Fruit fly (Drosophila melanogaster) whole organism, embryonic: ENCODE measurements around the gene CG34307.

Experiments
- CG10366 ChIP-seq: fragments of 200-800 bp; sonication (Bioruptor generic); IDR thresholded peaks from 2 replicates; pipeline ENCODE4 v1.3.6; 2022; ENCODE audit warnings: missing biosample characterization, missing genetic modification characterization
- CG14860 ChIP-seq: fragments of 200-800 bp; sonication (Bioruptor generic); IDR thresholded peaks from 3 replicates; pipeline ENCODE4 v1.3.6; 2022; ENCODE audit warnings: missing biosample characterization, missing genetic modification characterization; ENCODE audit not compliant: partially characterized antibody
- CG15479 ChIP-seq: fragments of 200-800 bp; sonication (Bioruptor generic); optimal IDR thresholded peaks from 3 replicates; lab custom pipeline; 2019; ENCODE audit warnings: missing biosample characterization, mild to moderate bottlenecking, missing genetic modification characterization, moderate library complexity
- CG16863 ChIP-seq: fragments of 200-800 bp; sonication (Bioruptor generic); optimal IDR thresholded peaks from 3 replicates; lab custom pipeline; 2016; ENCODE audit warnings: missing biosample characterization, missing genetic modification characterization
- CG17802 ChIP-seq: fragments of 200-800 bp; sonication (Bioruptor generic); optimal IDR thresholded peaks from 2 replicates; lab custom pipeline; 2018; ENCODE audit warnings: missing biosample characterization, mild to moderate bottlenecking, missing genetic modification characterization, moderate library complexity
- CG31224 ChIP-seq: fragments of 200-800 bp; sonication (Bioruptor generic); IDR thresholded peaks from 2 replicates; pipeline ENCODE4 v1.3.6; 2022; ENCODE audit warnings: missing biosample characterization, missing genetic modification characterization
- CG31388 ChIP-seq: fragments of 200-800 bp; sonication (Bioruptor generic); optimal IDR thresholded peaks from 2 replicates; lab custom pipeline; 2016; ENCODE audit warnings: missing biosample characterization, missing genetic modification characterization
- CG3838 ChIP-seq: fragments of 200-800 bp; sonication (Bioruptor generic); optimal IDR thresholded peaks from 3 replicates; lab custom pipeline; 2016; ENCODE audit warnings: missing biosample characterization, missing genetic modification characterization
- CG3847 ChIP-seq: fragments of 200-800 bp; sonication (Bioruptor generic); IDR thresholded peaks from 2 replicates; pipeline ENCODE4 v1.3.6; 2022; ENCODE audit warnings: missing biosample characterization, missing genetic modification characterization
- CG8924 ChIP-seq: fragments of 200-800 bp; optimal IDR thresholded peaks from 3 replicates; lab custom pipeline; 2019; ENCODE audit warnings: missing biosample characterization, mild to moderate bottlenecking, missing genetic modification characterization, moderate library complexity
- CkIIα-i1 ChIP-seq: fragments of 200-800 bp; sonication (Bioruptor generic); IDR thresholded peaks from 2 replicates; pipeline ENCODE4 v1.3.6; 2022; ENCODE audit warnings: missing biosample characterization, missing genetic modification characterization
- D ChIP-seq, 2 experiments: fragments of 200-800 bp in 1 of 2; fragments of >200 bp in 1 of 2; sonication (Bioruptor generic) in 1 of 2; optimal IDR thresholded peaks; 2 replicates in 1 of 2; 3 replicates in 1 of 2; lab custom pipeline; 2017; ENCODE audit warnings: mild to moderate bottlenecking in 1 of 2, missing biosample characterization in 1 of 2, missing genetic modification characterization in 1 of 2, missing genetic modification reagents in 1 of 2
- D19A ChIP-seq: fragments of 200-800 bp; optimal IDR thresholded peaks from 3 replicates; lab custom pipeline; 2019; ENCODE audit warnings: missing biosample characterization, mild to moderate bottlenecking, missing genetic modification characterization, moderate library complexity
- Dref ChIP-seq: fragments of 200-800 bp; sonication (Bioruptor generic); IDR thresholded peaks from 2 replicates; pipeline ENCODE4 v1.3.6; 2022; ENCODE audit warnings: missing biosample characterization, missing genetic modification characterization
- Fer3 ChIP-seq: fragments of 200-800 bp; sonication (Bioruptor generic); optimal IDR thresholded peaks from 2 replicates; lab custom pipeline; 2018; ENCODE audit warnings: missing biosample characterization, mild to moderate bottlenecking, missing genetic modification characterization, moderate library complexity
- GATAe ChIP-seq: fragments of 200-800 bp; sonication (Bioruptor generic); conservative IDR thresholded peaks from 2 replicates; pipeline ENCODE4 v1.3.6; 2022; ENCODE audit warnings: missing biosample characterization, missing genetic modification characterization
- Hr3 ChIP-seq: fragments of 200-800 bp; sonication (Bioruptor generic); optimal IDR thresholded peaks from 3 replicates; lab custom pipeline; 2016; ENCODE audit warnings: missing biosample characterization, missing genetic modification characterization
- Meics ChIP-seq: fragments of 200-800 bp; sonication (Bioruptor generic); optimal IDR thresholded peaks from 2 replicates; lab custom pipeline; 2017; ENCODE audit warnings: missing biosample characterization, mild to moderate bottlenecking, missing genetic modification characterization
- Mes4 ChIP-seq: fragments of 200-800 bp; sonication (Bioruptor generic); optimal IDR thresholded peaks from 2 replicates; lab custom pipeline; 2016; ENCODE audit warnings: missing biosample characterization, missing genetic modification characterization
- NFAT ChIP-seq: fragments of 200-800 bp; sonication (Bioruptor generic); IDR thresholded peaks from 2 replicates; pipeline ENCODE4 v1.3.6; 2022; ENCODE audit warnings: missing biosample characterization, missing genetic modification characterization
- Optix ChIP-seq: fragments of 200-800 bp; sonication (Bioruptor generic); IDR thresholded peaks from 3 replicates; pipeline ENCODE4 v1.3.6; 2022; ENCODE audit warnings: missing biosample characterization, missing genetic modification characterization
- PHDP ChIP-seq: fragments of 200-800 bp; sonication (Bioruptor generic); optimal IDR thresholded peaks from 3 replicates; lab custom pipeline; 2018; ENCODE audit warnings: missing biosample characterization, mild to moderate bottlenecking, missing genetic modification characterization, moderate library complexity
- Pdp1 ChIP-seq, 2 experiments: fragments of 200-800 bp; sonication (Bioruptor generic); optimal IDR thresholded peaks; 3 replicates each; lab custom pipeline; 2016; ENCODE audit warnings: missing biosample characterization in 2 of 2, missing genetic modification characterization in 2 of 2, mild to moderate bottlenecking in 1 of 2, moderate library complexity in 1 of 2
- Scr ChIP-seq: fragments of 200-800 bp; sonication (Bioruptor generic); IDR thresholded peaks from 2 replicates; pipeline ENCODE4 v1.3.6; 2022; ENCODE audit warnings: missing biosample characterization, missing genetic modification characterization; ENCODE audit not compliant: partially characterized antibody
- Side ChIP-seq: fragments of 200-800 bp; sonication (Bioruptor generic); optimal IDR thresholded peaks from 2 replicates; lab custom pipeline; 2016; ENCODE audit warnings: missing biosample characterization, missing genetic modification characterization
- Sin3A ChIP-seq: fragments of >200 bp; optimal IDR thresholded peaks from 2 replicates; lab custom pipeline; 2018
- abd-A ChIP-seq: fragments of 200-800 bp; sonication (Bioruptor generic); optimal IDR thresholded peaks from 3 replicates; lab custom pipeline; 2019; ENCODE audit warnings: missing biosample characterization, mild to moderate bottlenecking, missing genetic modification characterization, moderate library complexity
- aop ChIP-seq: fragments of 200-800 bp; sonication (Bioruptor generic); IDR thresholded peaks from 2 replicates; pipeline ENCODE4 v1.3.6; 2022; ENCODE audit warnings: missing biosample characterization, missing genetic modification characterization
- chif ChIP-seq, 2 experiments: fragments of 200-800 bp; sonication (Bioruptor generic); optimal IDR thresholded peaks; 3 replicates each; lab custom pipeline; 2016; ENCODE audit warnings: missing biosample characterization in 2 of 2, missing genetic modification characterization in 2 of 2
- chinmo ChIP-seq: fragments of 200-800 bp; sonication (Bioruptor generic); IDR thresholded peaks from 4 replicates; pipeline ENCODE4 v1.3.6; 2022; ENCODE audit warnings: missing biosample characterization, missing genetic modification characterization; ENCODE audit not compliant: partially characterized antibody
- chm ChIP-seq: fragments of 200-800 bp; sonication (Bioruptor generic); IDR thresholded peaks from 2 replicates; pipeline ENCODE4 v1.3.6; 2022; ENCODE audit warnings: missing biosample characterization, missing genetic modification characterization
- corto ChIP-seq: fragments of 200-800 bp; sonication (Bioruptor generic); optimal IDR thresholded peaks from 2 replicates; lab custom pipeline; 2016; ENCODE audit warnings: missing biosample characterization, mild to moderate bottlenecking, missing genetic modification characterization, moderate library complexity
- croc ChIP-seq: fragments of 200-800 bp; sonication (Bioruptor generic); conservative IDR thresholded peaks from 3 replicates; pipeline ENCODE4 v1.3.6; 2022; ENCODE audit warnings: missing biosample characterization, missing genetic modification characterization
- da ChIP-seq: fragments of 200-800 bp; sonication (Bioruptor generic); optimal IDR thresholded peaks from 2 replicates; lab custom pipeline; 2016; ENCODE audit warnings: missing biosample characterization, missing genetic modification characterization
- dmrt11E ChIP-seq: fragments of 200-800 bp; sonication (Bioruptor generic); optimal IDR thresholded peaks from 3 replicates; lab custom pipeline; 2018; ENCODE audit warnings: missing biosample characterization, mild to moderate bottlenecking, missing genetic modification characterization, moderate library complexity
- esg ChIP-seq: fragments of 200-800 bp; sonication (Bioruptor generic); conservative IDR thresholded peaks from 2 replicates; pipeline ENCODE4 v1.3.6; 2022; ENCODE audit warnings: missing biosample characterization, missing genetic modification characterization
- hb ChIP-seq: fragments of 200-800 bp; sonication (Bioruptor generic); IDR thresholded peaks from 3 replicates; pipeline ENCODE4 v1.3.6; 2022; ENCODE audit warnings: missing biosample characterization, missing genetic modification characterization; ENCODE audit not compliant: partially characterized antibody
- lola ChIP-seq, 3 experiments: fragments of >200 bp in 2 of 3; fragments of 200-800 bp in 1 of 3; sonication (Bioruptor generic) in 1 of 3; optimal IDR thresholded peaks; 2 replicates each; lab custom pipeline; 2017 to 2019; ENCODE audit warnings: missing biosample characterization in 3 of 3, missing genetic modification characterization in 3 of 3, mild to moderate bottlenecking in 1 of 3, moderate library complexity in 1 of 3
- peb ChIP-seq: fragments of 200-800 bp; sonication (Bioruptor generic); IDR thresholded peaks from 2 replicates; pipeline ENCODE4 v1.3.6; 2022; ENCODE audit warnings: missing biosample characterization, missing genetic modification characterization
- pho ChIP-seq: fragments of 200-800 bp; sonication (Bioruptor generic); optimal IDR thresholded peaks from 2 replicates; lab custom pipeline; 2016; ENCODE audit warnings: missing biosample characterization, missing genetic modification characterization
- run ChIP-seq: fragments of 200-800 bp; sonication (Bioruptor generic); optimal IDR thresholded peaks from 3 replicates; lab custom pipeline; 2018; ENCODE audit warnings: missing biosample characterization, mild to moderate bottlenecking, missing genetic modification characterization
- sisA ChIP-seq: fragments of 200-800 bp; sonication (Bioruptor generic); IDR thresholded peaks from 2 replicates; pipeline ENCODE4 v1.3.6; 2022; ENCODE audit warnings: missing biosample characterization, missing genetic modification characterization
- sqz ChIP-seq: fragments of 200-800 bp; sonication (Bioruptor generic); optimal IDR thresholded peaks from 3 replicates; lab custom pipeline; 2018; ENCODE audit warnings: missing biosample characterization, mild to moderate bottlenecking, missing genetic modification characterization
- stc ChIP-seq: fragments of 200-800 bp; sonication (Bioruptor generic); IDR thresholded peaks from 2 replicates; pipeline ENCODE4 v1.3.6; 2022; ENCODE audit warnings: missing biosample characterization, missing genetic modification characterization
- tin ChIP-seq: fragments of 200-800 bp; sonication (Bioruptor generic); optimal IDR thresholded peaks from 3 replicates; lab custom pipeline; 2016; ENCODE audit warnings: missing biosample characterization, missing genetic modification characterization
- tna ChIP-seq: fragments of 200-800 bp; sonication (Bioruptor generic); IDR thresholded peaks from 2 replicates; pipeline ENCODE4 v1.3.6; 2022; ENCODE audit warnings: missing biosample characterization, missing genetic modification characterization; ENCODE audit not compliant: partially characterized antibody
- trh ChIP-seq: fragments of 200-800 bp; sonication (Bioruptor generic); optimal IDR thresholded peaks from 2 replicates; lab custom pipeline; 2016; ENCODE audit warnings: missing biosample characterization, missing genetic modification characterization
- usp ChIP-seq: fragments of >200 bp; optimal IDR thresholded peaks from 2 replicates; lab custom pipeline; 2017; ENCODE audit warnings: missing biosample characterization, missing genetic modification characterization
- wdn ChIP-seq: fragments of 200-800 bp; sonication (Bioruptor generic); IDR thresholded peaks from 2 replicates; pipeline ENCODE4 v1.3.6; 2022; ENCODE audit warnings: missing biosample characterization, missing genetic modification characterization
- zen2 ChIP-seq: fragments of 200-800 bp; sonication (Bioruptor generic); IDR thresholded peaks from 3 replicates; pipeline ENCODE4 v1.3.6; 2022; ENCODE audit warnings: missing biosample characterization, missing genetic modification characterization; ENCODE audit not compliant: partially characterized antibody

CG34307 gene

DNA sequence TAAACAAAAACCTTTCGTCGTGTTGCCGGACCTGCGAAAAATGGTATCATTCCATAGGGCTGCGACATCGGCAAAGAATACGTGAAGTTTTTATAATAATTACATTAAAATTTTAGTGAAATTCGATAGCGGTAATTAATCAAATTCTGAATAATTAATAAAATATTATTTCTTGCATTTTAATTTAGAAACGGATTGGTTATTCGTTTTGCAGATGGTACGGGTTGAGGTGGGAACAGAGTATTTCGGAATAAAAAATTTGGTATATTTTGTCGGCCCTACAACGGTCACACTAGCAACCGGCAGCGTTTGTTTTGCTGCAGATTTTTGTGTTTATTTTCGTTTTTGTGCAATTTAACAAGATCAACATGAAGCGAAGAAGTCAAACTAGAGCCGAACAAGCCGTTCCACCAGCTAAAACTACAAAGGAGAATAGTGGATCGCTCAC lies 14.9 kb upstream of the CG34307 start, which contains the start of the genes CG6962 and CG31368 (continued):
- TF ChIP-seq lola (GFP tag; optimal IDR thresholded peaks at IDR 0.05; lab: Kevin White, UChicago) (peak in 2 of 3 experiments; percentile 87), chif (GFP tag; optimal IDR thresholded peaks at IDR 0.05; lab: Kevin White, UChicago) (peak; percentile 4 to 75), Side (no peak), peb (GFP tag; lab: Robert Waterston, UW) (peak; percentile 25; the same call in 1 of the 2 replicates), PHDP (tag; lab: Kevin White, UChicago) (peak; percentile 84), CG17802 (tag; lab: Kevin White, UChicago) (peak; percentile 82), CG10366 (peak; percentile 84), NFAT (GFP tag; lab: Robert Waterston, UW) (peak; percentile 84), CG16863 (GFP tag; lab: Kevin White, UChicago) (peak; percentile 36), abd-A (tag; lab: Kevin White, UChicago) (no peak), D19A (peak; percentile 71), run (peak; percentile 13), Mes4 (no peak), tna (no peak), CkIIα-i1 (GFP tag; lab: Robert Waterston, UW) (peak; percentile 14; the same call in 1 of the 2 replicates), Optix (peak; percentile 43; the same call in 1 of the 3 replicates), usp (GFP tag; lab: Kevin White, UChicago) (no peak), GATAe (no peak; the same call in 1 of the 2 replicates), esg (peak; percentile 76), hb (GFP tag; lab: Robert Waterston, UW) (no peak), chinmo (GFP tag; lab: Robert Waterston, UW) (no peak), sqz (GFP tag; lab: Kevin White, UChicago) (no peak), Hr3 (GFP tag; lab: Kevin White, UChicago) (peak; percentile 89), da (GFP tag; lab: Kevin White, UChicago) (peak; percentile 10), chm (GFP tag; lab: Robert Waterston, UW) (no peak), tin (GFP tag; lab: Kevin White, UChicago) (peak; percentile 84), CG8924 (peak; percentile 81), pho (GFP tag; lab: Kevin White, UChicago) (peak; percentile 63), CG31388 (GFP tag; lab: Kevin White, UChicago) (peak; percentile 35), Dref (GFP tag; lab: Robert Waterston, UW) (peak; percentile 30), Sin3A (lab: Kevin White, UChicago) (peak; percentile 86), sisA (peak; percentile 85), zen2 (GFP tag; lab: Robert Waterston, UW) (no peak), Pdp1 (GFP tag; optimal IDR thresholded peaks at IDR 0.05; lab: Kevin White, UChicago) (peak; percentile 70 to 77), Scr (0 out of 2 replicates have a peak, but pooled peaks have one; percentile 12), CG3838 (GFP tag; lab: Kevin White, UChicago) (peak; percentile 31), dmrt11E (tag; lab: Kevin White, UChicago) (peak; percentile 86), CG3847 (GFP tag; lab: Robert Waterston, UW) (peak; percentile 93), stc (GFP tag; lab: Robert Waterston, UW) (peak; percentile 67), Meics (GFP tag; lab: Kevin White, UChicago) (peak; percentile 81), Fer3 (tag; lab: Kevin White, UChicago) (peak; percentile 88), aop (GFP tag; lab: Robert Waterston, UW) (peak; percentile 28; the same call in 1 of the 2 replicates), corto (GFP tag; lab: Kevin White, UChicago) (no peak), croc (GFP tag; lab: Robert Waterston, UW) (peak; percentile 70), D (optimal IDR thresholded peaks at IDR 0.05; lab: Kevin White, UChicago) (no peak), D (GFP tag; optimal IDR thresholded peaks at IDR 0.05; lab: Kevin White, UChicago) (peak; percentile 58), wdn (GFP tag; lab: Robert Waterston, UW) (peak; percentile 64), CG14860 (no peak), CG15479 (GFP tag; lab: Kevin White, UChicago) (no peak), trh (GFP tag; lab: Kevin White, UChicago) (peak; percentile 37), CG31224 (GFP tag; lab: Robert Waterston, UW) (peak; percentile 52; the same call in 1 of the 2 replicates)
